Fruit fly (Drosophila melanogaster): ENCODE measurements around the gene twin.

DNA sequence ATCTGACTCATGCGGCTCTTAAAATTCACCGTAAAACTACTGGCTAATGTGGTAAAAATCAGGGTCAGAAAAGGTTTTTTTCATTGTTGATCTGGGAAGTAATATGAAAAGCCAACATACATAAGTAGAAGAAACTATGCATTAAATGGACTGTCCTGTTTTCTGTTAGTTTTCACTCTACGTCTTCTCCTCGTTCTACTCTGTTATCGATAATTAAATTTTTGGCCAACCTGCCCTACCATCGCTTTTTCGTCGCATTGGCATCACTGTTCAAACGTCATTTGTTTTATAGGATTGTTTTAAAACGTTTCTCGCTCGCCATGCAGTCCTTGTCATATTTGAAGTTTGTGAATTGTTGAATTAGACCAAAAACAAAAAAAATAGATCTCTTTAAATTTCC lies 13.0 kb upstream of the twin start:
- TF ChIP-seq CG9948 (tag; optimal IDR thresholded peaks at IDR 0.05) (no peak), CG15710 (tag; optimal IDR thresholded peaks at IDR 0.05) (no peak), Pif1A (GFP tag; optimal IDR thresholded peaks at IDR 0.05) (no peak), CG12605 (GFP tag; IDR thresholded peaks at IDR 0.05) (no peak), CG17806 (tag; optimal IDR thresholded peaks at IDR 0.05) (no peak), CG32121 (GFP tag; IDR thresholded peaks at IDR 0.05) (no peak), gl (tag; optimal IDR thresholded peaks at IDR 0.05) (no peak)
